Worm (Caenorhabditis elegans) whole organism, L3 larva: ENCODE data around the gene F52E1.14.

Experiments used
- aly-2 ChIP-seq: fragments of 150-350 bp; optimal IDR thresholded peaks from 2 replicates; lab custom pipeline; 2014; ENCODE audit warnings: missing biosample characterization, missing genetic modification characterization
- ceh-82 ChIP-seq: fragments of 150-350 bp; optimal IDR thresholded peaks from 2 replicates; lab custom pipeline; 2014; ENCODE audit warnings: missing biosample characterization, missing genetic modification characterization
- elt-2 ChIP-seq: sonication (generic microtip); optimal IDR thresholded peaks from 2 replicates; lab custom pipeline; 2016; ENCODE audit warnings: missing genetic modification reagents, mild to moderate bottlenecking, missing genetic modification characterization, missing compliant biosample characterization
- elt-3 ChIP-seq, 3 experiments: fragments of 150-350 bp in 1 of 3; sonication (generic microtip) in 2 of 3; optimal IDR thresholded peaks; 2 replicates in 2 of 3; 4 replicates in 1 of 3; lab custom pipeline; 2014 to 2017; ENCODE audit warnings: missing biosample characterization in 3 of 3, missing genetic modification characterization in 3 of 3
- nhr-12 ChIP-seq: fragments of 150-350 bp; optimal IDR thresholded peaks from 2 replicates; lab custom pipeline; 2014; ENCODE audit warnings: missing biosample characterization, missing genetic modification characterization
- nhr-23 ChIP-seq: fragments of 150-350 bp; optimal IDR thresholded peaks from 2 replicates; lab custom pipeline; 2014; ENCODE audit warnings: missing biosample characterization, missing genetic modification reagents, missing genetic modification characterization
- nhr-28 ChIP-seq: fragments of 150-350 bp; optimal IDR thresholded peaks from 2 replicates; lab custom pipeline; 2014; ENCODE audit warnings: missing biosample characterization, missing genetic modification characterization
- nhr-77 ChIP-seq: fragments of 150-350 bp; optimal IDR thresholded peaks from 2 replicates; lab custom pipeline; 2014; ENCODE audit warnings: missing biosample characterization, missing genetic modification characterization
- unc-62 ChIP-seq: fragments of 150-350 bp; sonication (generic microtip); optimal IDR thresholded peaks from 4 replicates; lab custom pipeline; 2014; ENCODE audit warnings: missing biosample characterization, missing genetic modification reagents, missing genetic modification characterization
- zag-1 ChIP-seq: fragments of 150-350 bp; optimal IDR thresholded peaks from 2 replicates; lab custom pipeline; 2014; ENCODE audit warnings: missing biosample characterization, missing genetic modification characterization

DNA sequence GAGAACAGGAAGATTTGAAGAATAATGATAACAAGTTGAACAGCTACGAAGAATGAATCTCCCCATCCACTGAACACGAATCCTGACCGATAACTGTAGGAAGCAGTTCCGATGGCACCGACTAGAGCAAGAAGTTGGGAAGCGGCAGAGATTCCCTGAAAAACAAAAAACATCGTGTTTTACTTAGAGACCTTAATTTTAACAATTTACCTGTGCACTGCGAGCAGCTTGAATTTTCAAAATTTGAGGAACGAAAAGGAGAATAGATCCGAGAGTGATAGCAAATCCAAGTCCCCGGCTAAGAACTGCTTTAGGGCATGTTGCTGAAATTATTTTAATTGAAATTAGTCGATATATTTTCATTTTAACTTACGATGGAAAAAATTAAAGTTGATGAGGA lies 25.0 kb upstream of the F52E1.14 start:
- TF ChIP-seq nhr-77 (tag; lab: Kevin White, UChicago) (no peak), zag-1 (no peak), unc-62 (GFP tag; lab: Kevin White, UChicago) (no peak), aly-2 (tag; lab: Kevin White, UChicago) (no peak), nhr-28 (tag; lab: Kevin White, UChicago) (no peak), ceh-82 (no peak), nhr-12 (tag; lab: Kevin White, UChicago) (no peak), elt-2 (tag; lab: Kevin White, UChicago) (no peak), nhr-23 (tag; lab: Kevin White, UChicago) (no peak), elt-3 (tag; optimal IDR thresholded peaks at IDR 0.05; lab: Kevin White, UChicago) (no peak)
